Worm (Caenorhabditis elegans): ENCODE measurements around the gene npr-6.

npr-6 gene

ce11 chrX:10236844-10237243 lies 48.7 kb downstream of the npr-6 start, which contains the start of gene zipt-13:
zipt-13 (minus strand) TSS chrX:10236944.
- TF ChIP-seq mep-1 (tag; optimal IDR thresholded peaks at IDR 0.05) = no peak
- TF ChIP-seq snpc-4 (tag; optimal IDR thresholded peaks at IDR 0.05) = no peak
- TF ChIP-seq M03D4.4 (tag; optimal IDR thresholded peaks at IDR 0.05) = no peak
- TF ChIP-seq ceh-43 (GFP tag; optimal IDR thresholded peaks at IDR 0.05) = no peak
- TF ChIP-seq nhr-237 (tag; optimal IDR thresholded peaks at IDR 0.05) = no peak
- no peak for TF ChIP-seq lsy-2 (tag; optimal IDR thresholded peaks at IDR 0.05)
- no peak for TF ChIP-seq cnd-1 (tag; optimal IDR thresholded peaks at IDR 0.05)
